Worm (Caenorhabditis elegans): Measurements from ENCODE around the gene F47B8.2.

ce11 chrV:14312695-14313094, 3.7 kb downstream of the F47B8.2 start, which contains the start of gene F14D7.8:
- TF ChIP-seq ref-1 (GFP tag; conservative IDR thresholded peaks at IDR 0.05) (no peak), T22C8.4 (GFP tag; IDR thresholded peaks at IDR 0.05) (no peak), med-1 (GFP tag; optimal IDR thresholded peaks at IDR 0.05; ENCODE audit: insufficient read depth) (no peak), flt-1 (GFP tag; IDR thresholded peaks at IDR 0.05) (no peak), ztf-23 (GFP tag; IDR thresholded peaks at IDR 0.05) (no peak), ztf-29 (GFP tag; IDR thresholded peaks at IDR 0.05) (no peak), cog-1 (tag; optimal IDR thresholded peaks at IDR 0.05) (no peak)
